Worm (Caenorhabditis elegans): Measurements from ENCODE around the gene F56D5.3.

Gene F56D5.3

ce11 chrIV:9444417-9445026, 47.1 kb downstream of the F56D5.3 start (continued):
- TF ChIP-seq lin-13 (GFP tag; optimal IDR thresholded peaks at IDR 0.05) (peak; percentile 92), Y55F3AM.14 (GFP tag; optimal IDR thresholded peaks at IDR 0.05) (peak; percentile 86), zag-1 (tag; optimal IDR thresholded peaks at IDR 0.05) (no peak), fos-1 (tag; optimal IDR thresholded peaks at IDR 0.05) (peak; percentile 94), unc-39 (tag; optimal IDR thresholded peaks at IDR 0.05) (no peak), egl-27 (tag; optimal IDR thresholded peaks at IDR 0.05) (peak; percentile 90), nhr-11 (tag; optimal IDR thresholded peaks at IDR 0.05) (peak; percentile 44), nhr-6 (tag; optimal IDR thresholded peaks at IDR 0.05) (peak; percentile 88), alr-1 (tag; optimal IDR thresholded peaks at IDR 0.05) (no peak), unc-62 (GFP tag; optimal IDR thresholded peaks at IDR 0.05) (no peak), mbf-1 (tag; optimal IDR thresholded peaks at IDR 0.05) (no peak), nhr-77 (tag; optimal IDR thresholded peaks at IDR 0.05) (peak; percentile 52), ama-1 (optimal IDR thresholded peaks at IDR 0.05) (peak; percentile 99), nhr-25 (tag; optimal IDR thresholded peaks at IDR 0.05) (peak; percentile 88), dmd-4 (tag; optimal IDR thresholded peaks at IDR 0.05) (peak; percentile 52), mab-5 (tag; optimal IDR thresholded peaks at IDR 0.05) (peak; percentile 72), F13H6.1 (tag; optimal IDR thresholded peaks at IDR 0.05) (peak; percentile 97), aly-2 (tag; optimal IDR thresholded peaks at IDR 0.05) (no peak), nhr-10 (tag; optimal IDR thresholded peaks at IDR 0.05) (peak; percentile 67)

- TF ChIP-seq nhr-11 (tag; optimal IDR thresholded peaks at IDR 0.05), result no peak
- no peak for TF ChIP-seq ztf-11 (tag; optimal IDR thresholded peaks at IDR 0.05)
- TF ChIP-seq nhr-237 (tag; optimal IDR thresholded peaks at IDR 0.05), result no peak
- no peak for TF ChIP-seq dmd-4 (tag; optimal IDR thresholded peaks at IDR 0.05)
- no peak for TF ChIP-seq unc-55 (GFP tag; optimal IDR thresholded peaks at IDR 0.05)
- no peak for TF ChIP-seq fos-1 (tag; optimal IDR thresholded peaks at IDR 0.05)
- no peak for TF ChIP-seq crh-2 (tag; optimal IDR thresholded peaks at IDR 0.05)
- TF ChIP-seq aly-2 (tag; optimal IDR thresholded peaks at IDR 0.05), result no peak
Measured at ce11 chrIV:9445407-9445806, 48.0 kb downstream of the F56D5.3 start, which contains the start of gene hsp-12.3. Gene hsp-12.3, minus strand, starts transcription at chrIV:9445507.

- TF ChIP-seq Y55F3AM.14 (GFP tag; optimal IDR thresholded peaks at IDR 0.05) (no peak), lin-39 (tag; optimal IDR thresholded peaks at IDR 0.05) (no peak), lsy-2 (tag; optimal IDR thresholded peaks at IDR 0.05) (peak in 1 of 2 experiments; percentile 33), nhr-25 (tag; optimal IDR thresholded peaks at IDR 0.05) (no peak), ceh-82 (tag; optimal IDR thresholded peaks at IDR 0.05) (no peak), sma-9 (GFP tag; optimal IDR thresholded peaks at IDR 0.05) (peak; percentile 69), sma-9 (tag; optimal IDR thresholded peaks at IDR 0.05) (no peak), snpc-4 (tag; optimal IDR thresholded peaks at IDR 0.05) (peak; percentile 32), C34F6.9 (tag; optimal IDR thresholded peaks at IDR 0.05) (peak; percentile 9), nhr-129 (tag; optimal IDR thresholded peaks at IDR 0.05) (peak; percentile 60), ztf-4 (tag; optimal IDR thresholded peaks at IDR 0.05) (no peak), egl-27 (tag; optimal IDR thresholded peaks at IDR 0.05) (no peak), lin-11 (tag; optimal IDR thresholded peaks at IDR 0.05) (no peak), F13H6.1 (tag; optimal IDR thresholded peaks at IDR 0.05) (peak; percentile 47), ceh-16 (tag; optimal IDR thresholded peaks at IDR 0.05) (no peak)
Measured at ce11 chrIV:9447209-9447608, 49.8 kb downstream of the F56D5.3 start, which contains the start of gene hsp-12.6. Gene hsp-12.6, minus strand, starts transcription at chrIV:9447228.

- TF ChIP-seq aly-2 (tag; optimal IDR thresholded peaks at IDR 0.05) (no peak), sma-9 (GFP tag; optimal IDR thresholded peaks at IDR 0.05) (no peak), sma-9 (tag; optimal IDR thresholded peaks at IDR 0.05) (no peak), mab-5 (tag; optimal IDR thresholded peaks at IDR 0.05) (no peak), lin-11 (tag; optimal IDR thresholded peaks at IDR 0.05) (no peak), ceh-82 (tag; optimal IDR thresholded peaks at IDR 0.05) (no peak), nhr-10 (tag; optimal IDR thresholded peaks at IDR 0.05) (no peak), mdl-1 (tag; optimal IDR thresholded peaks at IDR 0.05) (no peak), nhr-12 (tag; optimal IDR thresholded peaks at IDR 0.05) (no peak), zag-1 (tag; optimal IDR thresholded peaks at IDR 0.05) (no peak), dmd-4 (tag; optimal IDR thresholded peaks at IDR 0.05) (no peak), ztf-4 (tag; optimal IDR thresholded peaks at IDR 0.05) (no peak)
Measured at ce11 chrIV:9450375-9450774, 53.0 kb downstream of the F56D5.3 start, which contains the start of gene cpin-1. Gene cpin-1, plus strand, starts transcription at chrIV:9450675.
